Worm (Caenorhabditis elegans) whole organism, L4 larva: Measurements from ENCODE around the gene trxr-2.

Source experiments
- F26F4.8 ChIP-seq: fragments of 200-800 bp; sonication (Bioruptor generic); conservative IDR thresholded peaks from 2 replicates; pipeline ENCODE4 v1.3.6; 2022; ENCODE audit warnings: missing genetic modification characterization, missing compliant biosample characterization
- F37D6.2 ChIP-seq: sonication (generic microtip); optimal IDR thresholded peaks from 2 replicates; lab custom pipeline; 2016; ENCODE audit warnings: mild to moderate bottlenecking, missing genetic modification characterization, missing compliant biosample characterization
- R02D3.7 ChIP-seq: fragments of 150-350 bp; sonication (generic microtip); optimal IDR thresholded peaks from 3 replicates; lab custom pipeline; 2014; ENCODE audit warnings: missing biosample characterization, missing genetic modification characterization
- Y75B8A.6 ChIP-seq: fragments of 200-800 bp; sonication (Bioruptor generic); IDR thresholded peaks from 2 replicates; pipeline ENCODE4 v1.3.6; 2022; ENCODE audit warnings: missing genetic modification reagents, missing genetic modification characterization, missing compliant biosample characterization
- ZK546.5 ChIP-seq, 2 experiments: sonication (generic microtip); optimal IDR thresholded peaks; 2 replicates each; lab custom pipeline; 2017; ENCODE audit warnings: missing biosample characterization in 2 of 2, missing genetic modification characterization in 2 of 2
- aha-1 ChIP-seq: fragments of 150-350 bp; peaks from one replicate; lab custom pipeline; 2014; ENCODE audit warnings: missing biosample characterization, missing genetic modification characterization
- aly-2 ChIP-seq: sonication (generic microtip); optimal IDR thresholded peaks from 2 replicates; lab custom pipeline; 2018; ENCODE audit warnings: missing biosample characterization, missing genetic modification characterization
- attf-4 ChIP-seq: sonication (generic microtip); optimal IDR thresholded peaks from 3 replicates; lab custom pipeline; 2017; ENCODE audit warnings: missing biosample characterization, missing genetic modification characterization
- ceh-28 ChIP-seq: fragments of 150-350 bp; optimal IDR thresholded peaks from 2 replicates; lab custom pipeline; 2014; ENCODE audit warnings: missing biosample characterization, missing genetic modification reagents, missing genetic modification characterization
- ceh-44 ChIP-seq: fragments of 200-800 bp; sonication (Bioruptor generic); IDR thresholded peaks from 2 replicates; pipeline ENCODE4 v1.3.6; 2022; ENCODE audit warnings: missing genetic modification reagents, missing genetic modification characterization, missing compliant biosample characterization
- ceh-82 ChIP-seq: sonication (generic microtip); optimal IDR thresholded peaks from 2 replicates; lab custom pipeline; 2017; ENCODE audit warnings: missing biosample characterization, missing genetic modification characterization
- ces-1 ChIP-seq: fragments of 150-350 bp; sonication (generic microtip); optimal IDR thresholded peaks from 4 replicates; lab custom pipeline; 2014; ENCODE audit warnings: missing biosample characterization, missing genetic modification reagents, missing genetic modification characterization
- ctbp-1 ChIP-seq: fragments of 200-800 bp; sonication (Bioruptor generic); IDR thresholded peaks from 2 replicates; pipeline ENCODE4 v1.3.6; 2022; ENCODE audit warnings: missing genetic modification reagents, missing genetic modification characterization, missing compliant biosample characterization
- daf-16 ChIP-seq, 3 experiments: sonication (generic microtip); optimal IDR thresholded peaks; 2 replicates each; lab custom pipeline; 2016 to 2017; ENCODE audit warnings: missing genetic modification characterization in 3 of 3, missing genetic modification reagents in 3 of 3, mild to moderate bottlenecking in 2 of 3, missing compliant biosample characterization in 2 of 3, missing biosample characterization in 1 of 3, moderate library complexity in 1 of 3
- daf-19 ChIP-seq: fragments of 200-800 bp; sonication (Bioruptor generic); conservative IDR thresholded peaks from 2 replicates; pipeline ENCODE4 v1.3.6; 2022; ENCODE audit warnings: missing genetic modification characterization, missing compliant biosample characterization
- dmd-6 ChIP-seq: fragments of 200-800 bp; sonication (Bioruptor generic); IDR thresholded peaks from 2 replicates; pipeline ENCODE4 v1.3.6; 2022; ENCODE audit warnings: missing genetic modification reagents, missing genetic modification characterization, missing compliant biosample characterization
- dpl-1 ChIP-seq: fragments of 150-350 bp; optimal IDR thresholded peaks from 2 replicates; lab custom pipeline; 2014; ENCODE audit warnings: missing biosample characterization, missing genetic modification reagents, missing genetic modification characterization
- dve-1 ChIP-seq: sonication (generic microtip); optimal IDR thresholded peaks from 2 replicates; lab custom pipeline; 2017; ENCODE audit warnings: antibody characterized with exemption, mild to moderate bottlenecking, missing genetic modification characterization, missing compliant biosample characterization; ENCODE audit not compliant: insufficient read depth
- fkh-10 ChIP-seq: fragments of 150-350 bp; optimal IDR thresholded peaks from 2 replicates; lab custom pipeline; 2014; ENCODE audit warnings: missing biosample characterization, missing genetic modification reagents, missing genetic modification characterization
- hif-1 ChIP-seq, 2 experiments: sonication (generic microtip); optimal IDR thresholded peaks; 2 replicates each; lab custom pipeline; 2016 to 2017; ENCODE audit warnings: missing compliant biosample characterization in 2 of 2, missing genetic modification characterization in 2 of 2, missing genetic modification reagents in 2 of 2, missing genotype in 2 of 2, mild to moderate bottlenecking in 1 of 2
- hlh-11 ChIP-seq: fragments of 200-800 bp; sonication (Bioruptor generic); optimal IDR thresholded peaks from 2 replicates; lab custom pipeline; 2018; ENCODE audit warnings: mild to moderate bottlenecking, missing genetic modification characterization, missing compliant biosample characterization
- hlh-30 ChIP-seq: sonication (generic microtip); optimal IDR thresholded peaks from 2 replicates; lab custom pipeline; 2017; ENCODE audit warnings: antibody characterized with exemption, mild to moderate bottlenecking, missing genetic modification characterization, missing compliant biosample characterization; ENCODE audit not compliant: insufficient read depth
- hmg-1.1 ChIP-seq: fragments of 200-800 bp; sonication (Bioruptor generic); IDR thresholded peaks from 2 replicates; pipeline ENCODE4 v1.3.6; 2022; ENCODE audit warnings: missing genetic modification reagents, missing genetic modification characterization, missing compliant biosample characterization
- lin-13 ChIP-seq: fragments of 150-350 bp; optimal IDR thresholded peaks from 2 replicates; lab custom pipeline; 2014; ENCODE audit warnings: missing biosample characterization, missing genetic modification reagents, missing genetic modification characterization
- lsy-2 ChIP-seq, 2 experiments: fragments of 150-350 bp in 1 of 2; sonication (generic microtip) in 1 of 2; optimal IDR thresholded peaks; 2 replicates each; lab custom pipeline; 2014 to 2017; ENCODE audit warnings: missing biosample characterization in 2 of 2, missing genetic modification characterization in 2 of 2
- madf-5 ChIP-seq, 2 experiments: fragments of 200-800 bp; sonication (Bioruptor generic); IDR thresholded peaks; 2 replicates each; pipeline ENCODE4 v1.3.6; 2022; ENCODE audit warnings: missing compliant biosample characterization in 2 of 2, missing genetic modification characterization in 2 of 2
- mdl-1 ChIP-seq, 2 experiments: fragments of 150-350 bp in 1 of 2; sonication (generic microtip) in 1 of 2; optimal IDR thresholded peaks; 2 replicates each; lab custom pipeline; 2014 to 2017; ENCODE audit warnings: missing biosample characterization in 2 of 2, missing genetic modification characterization in 2 of 2
- mdt-29 ChIP-seq: fragments of 200-800 bp; sonication (Bioruptor generic); IDR thresholded peaks from 2 replicates; pipeline ENCODE4 v1.3.6; 2022; ENCODE audit warnings: missing genetic modification reagents, missing genetic modification characterization, missing compliant biosample characterization
- mep-1 ChIP-seq: fragments of 150-350 bp; sonication (generic microtip); optimal IDR thresholded peaks from 3 replicates; lab custom pipeline; 2014; ENCODE audit warnings: missing biosample characterization, missing genetic modification characterization
- mes-2 ChIP-seq: sonication (generic microtip); optimal IDR thresholded peaks from 2 replicates; lab custom pipeline; 2016; ENCODE audit warnings: missing genotype, mild to moderate bottlenecking, missing genetic modification characterization, missing compliant biosample characterization; ENCODE audit not compliant: poor library complexity, severe bottlenecking
- mxl-3 ChIP-seq: fragments of 200-800 bp; sonication (Bioruptor generic); optimal IDR thresholded peaks from 2 replicates; lab custom pipeline; 2018; ENCODE audit warnings: mild to moderate bottlenecking, missing genetic modification characterization, missing compliant biosample characterization
- nhr-10 ChIP-seq: fragments of 150-350 bp; optimal IDR thresholded peaks from 2 replicates; lab custom pipeline; 2014; ENCODE audit warnings: missing biosample characterization, missing genetic modification characterization
- nhr-11 ChIP-seq: fragments of 150-350 bp; optimal IDR thresholded peaks from 2 replicates; lab custom pipeline; 2014; ENCODE audit warnings: missing biosample characterization, missing genetic modification characterization
- nhr-111 ChIP-seq: fragments of 200-800 bp; sonication (Bioruptor generic); optimal IDR thresholded peaks from 2 replicates; lab custom pipeline; 2018; ENCODE audit warnings: mild to moderate bottlenecking, missing genetic modification characterization, missing compliant biosample characterization
- nhr-28 ChIP-seq: fragments of 150-350 bp; optimal IDR thresholded peaks from 2 replicates; lab custom pipeline; 2014; ENCODE audit warnings: missing biosample characterization, missing genetic modification characterization
- nhr-41 ChIP-seq: fragments of 200-800 bp; sonication (Bioruptor generic); IDR thresholded peaks from 2 replicates; pipeline ENCODE4 v1.3.6; 2022; ENCODE audit warnings: missing genetic modification reagents, missing genetic modification characterization, missing compliant biosample characterization
- nhr-77 ChIP-seq: fragments of 150-350 bp; optimal IDR thresholded peaks from 2 replicates; lab custom pipeline; 2014; ENCODE audit warnings: missing biosample characterization, missing genetic modification characterization
- pha-4 ChIP-seq, 2 experiments: fragments of 150-350 bp in 1 of 2; fragments of 200-800 bp in 1 of 2; sonication (Bioruptor generic) in 1 of 2; IDR thresholded peaks in 1 of 2; optimal IDR thresholded peaks in 1 of 2; 2 replicates each; pipeline versions ENCODE4 v1.3.6 to Lab custom; 2014 to 2022; ENCODE audit warnings: missing genetic modification characterization in 2 of 2, missing genetic modification reagents in 2 of 2, missing biosample characterization in 1 of 2, missing compliant biosample characterization in 1 of 2
- pqm-1 ChIP-seq: sonication (generic microtip); optimal IDR thresholded peaks from 2 replicates; lab custom pipeline; 2017; ENCODE audit warnings: missing biosample characterization, missing genetic modification characterization
- sdz-12 ChIP-seq: fragments of 200-800 bp; sonication (Bioruptor generic); optimal IDR thresholded peaks from 2 replicates; lab custom pipeline; 2018; ENCODE audit warnings: mild to moderate bottlenecking, missing genetic modification characterization, missing compliant biosample characterization
- snpc-1.2 ChIP-seq: fragments of 200-800 bp; sonication (Bioruptor generic); IDR thresholded peaks from 2 replicates; pipeline ENCODE4 v1.3.6; 2022; ENCODE audit warnings: missing genetic modification reagents, missing genetic modification characterization, missing compliant biosample characterization
- spr-1 ChIP-seq: sonication (generic microtip); optimal IDR thresholded peaks from 2 replicates; lab custom pipeline; 2016; ENCODE audit warnings: mild to moderate bottlenecking, missing genetic modification characterization, missing compliant biosample characterization
- tra-1 ChIP-seq: fragments of 200-800 bp; sonication (Bioruptor generic); IDR thresholded peaks from 2 replicates; pipeline ENCODE4 v1.3.6; 2022; ENCODE audit warnings: missing genetic modification reagents, missing genetic modification characterization, missing compliant biosample characterization
- unc-39 ChIP-seq: sonication (generic microtip); optimal IDR thresholded peaks from 2 replicates; lab custom pipeline; 2017; ENCODE audit warnings: missing biosample characterization, missing genetic modification characterization
- unc-62 ChIP-seq, 3 experiments: fragments of 150-350 bp in 1 of 3; sonication (generic microtip); optimal IDR thresholded peaks in 2 of 3; peaks in 1 of 3; 1 replicate in 1 of 3; 2 replicates in 2 of 3; lab custom pipeline; 2014 to 2017; ENCODE audit warnings: missing biosample characterization in 3 of 3, missing genetic modification characterization in 3 of 3, missing genetic modification reagents in 3 of 3, missing genotype in 1 of 3
- vab-7 ChIP-seq: fragments of 200-800 bp; sonication (Bioruptor generic); IDR thresholded peaks from 2 replicates; pipeline ENCODE4 v1.3.6; 2022; ENCODE audit warnings: missing genetic modification reagents, missing genetic modification characterization, missing compliant biosample characterization
- zip-11 ChIP-seq: fragments of 200-800 bp; sonication (Bioruptor generic); IDR thresholded peaks from 2 replicates; pipeline ENCODE4 v1.3.6; 2022; ENCODE audit warnings: missing genetic modification characterization, missing compliant biosample characterization
- ztf-11 ChIP-seq: fragments of 150-350 bp; optimal IDR thresholded peaks from 2 replicates; lab custom pipeline; 2014; ENCODE audit warnings: missing biosample characterization, missing genetic modification characterization

trxr-2 gene

ce11 chrIII:8887184-8887801, 26.3 kb upstream of the trxr-2 start, which contains the start of gene famh-136 (continued):
- TF ChIP-seq unc-39 (tag; lab: Kevin White, UChicago) (no peak), ceh-44 (no peak), nhr-10 (no peak), vab-7 (GFP tag; lab: Robert Waterston, UW) (no peak), nhr-28 (tag; lab: Kevin White, UChicago) (peak; percentile 82)

- TF ChIP-seq ceh-82 (tag; lab: Kevin White, UChicago): no peak
- no peak for TF ChIP-seq sdz-12 (GFP tag; lab: Kevin White, UChicago)
- TF ChIP-seq ztf-11 (tag; lab: Kevin White, UChicago): no peak
- no peak for TF ChIP-seq madf-5 (GFP tag; IDR thresholded peaks at IDR 0.05; lab: Robert Waterston, UW)
- TF ChIP-seq F26F4.8 (GFP tag; lab: Robert Waterston, UW): no peak
- TF ChIP-seq attf-4 (tag; lab: Kevin White, UChicago): no peak
- TF ChIP-seq mxl-3: peak; percentile 53
- peak; percentile 59 for TF ChIP-seq mes-2 (tag; lab: Kevin White, UChicago)
- peak; percentile 51 for TF ChIP-seq hlh-11
- no peak for TF ChIP-seq daf-19 (GFP tag; lab: Robert Waterston, UW)
- peak; percentile 59 for TF ChIP-seq mep-1 (tag; lab: Kevin White, UChicago)
- TF ChIP-seq ces-1 (GFP tag; lab: Kevin White, UChicago): no peak
- peak; percentile 69 for TF ChIP-seq dve-1
- TF ChIP-seq ceh-28: no peak
- peak; percentile 55 for TF ChIP-seq dpl-1 (GFP tag; lab: Kevin White, UChicago)
- no peak for TF ChIP-seq unc-62 (GFP tag; optimal IDR thresholded peaks at IDR 0.05 in 1 of 2; lab: Kevin White, UChicago)
- no peak for TF ChIP-seq unc-62 (tag; optimal IDR thresholded peaks at IDR 0.05; lab: Kevin White, UChicago)
- no peak for TF ChIP-seq nhr-41 (GFP tag; lab: Robert Waterston, UW)
- no peak for TF ChIP-seq ctbp-1 (GFP tag; lab: Robert Waterston, UW)
- no peak for TF ChIP-seq Y75B8A.6
- TF ChIP-seq fkh-10 (GFP tag; lab: Kevin White, UChicago): no peak
- TF ChIP-seq tra-1 (GFP tag; lab: Robert Waterston, UW): no peak
- TF ChIP-seq lin-13 (GFP tag; lab: Kevin White, UChicago): peak; percentile 25
- no peak for TF ChIP-seq nhr-111
- no peak for TF ChIP-seq spr-1 (tag; lab: Kevin White, UChicago)
- TF ChIP-seq hlh-30 (tag; lab: Kevin White, UChicago): peak; percentile 92
- TF ChIP-seq nhr-11 (tag; lab: Kevin White, UChicago): peak; percentile 32
- no peak for TF ChIP-seq aly-2
- no peak for TF ChIP-seq mdt-29 (GFP tag; lab: Robert Waterston, UW)
- TF ChIP-seq lsy-2 (tag; optimal IDR thresholded peaks at IDR 0.05; lab: Kevin White, UChicago): peak; percentile 16 to 81
- no peak for TF ChIP-seq F37D6.2 (tag; lab: Kevin White, UChicago)
- no peak for TF ChIP-seq nhr-77 (tag; lab: Kevin White, UChicago)
- TF ChIP-seq mdl-1 (tag; optimal IDR thresholded peaks at IDR 0.05; lab: Kevin White, UChicago): peak in 1 of 2 experiments; percentile 3
- TF ChIP-seq daf-16 (GFP tag; optimal IDR thresholded peaks at IDR 0.05; lab: Kevin White, UChicago): no peak
- TF ChIP-seq daf-16 (tag; optimal IDR thresholded peaks at IDR 0.05; lab: Kevin White, UChicago): peak; percentile 28
- no peak for TF ChIP-seq ZK546.5 (tag; optimal IDR thresholded peaks at IDR 0.05; lab: Kevin White, UChicago)
- peak; percentile 89 for TF ChIP-seq aha-1 (tag; lab: Kevin White, UChicago)
- no peak for TF ChIP-seq zip-11 (GFP tag; lab: Robert Waterston, UW)
- no peak for TF ChIP-seq R02D3.7 (tag; lab: Kevin White, UChicago)
- TF ChIP-seq hmg-1.1 (GFP tag; lab: Robert Waterston, UW): no peak
- TF ChIP-seq hif-1 (tag; optimal IDR thresholded peaks at IDR 0.05; lab: Kevin White, UChicago): peak in 1 of 2 experiments; percentile 27
- TF ChIP-seq pha-4 (GFP tag; IDR thresholded peaks at IDR 0.05; lab: Robert Waterston, UW): no peak
- peak; percentile 69 for TF ChIP-seq pha-4 (tag; optimal IDR thresholded peaks at IDR 0.05; lab: Kevin White, UChicago)
- no peak for TF ChIP-seq pqm-1 (tag; lab: Kevin White, UChicago)
- TF ChIP-seq dmd-6 (GFP tag; lab: Robert Waterston, UW): no peak
- no peak for TF ChIP-seq snpc-1.2
Measured at ce11 chrIII:8888956-8889355, 24.6 kb upstream of the trxr-2 start, which contains the start of gene ZK637.14. ZK637.14 (minus strand) TSS chrIII:8889156.
